Worm (Caenorhabditis elegans) whole organism, L4 larva: ENCODE results near the gene F49C12.9.

Source experiments
- egl-27 ChIP-seq: sonication (generic microtip); optimal IDR thresholded peaks from 3 replicates; lab custom pipeline; 2017; ENCODE audit warnings: missing biosample characterization, missing genetic modification reagents, missing genetic modification characterization
- jun-1 ChIP-seq: fragments of 150-350 bp; optimal IDR thresholded peaks from 2 replicates; lab custom pipeline; 2014; ENCODE audit warnings: missing biosample characterization, missing genetic modification reagents, missing genetic modification characterization
- lir-3 ChIP-seq: sonication (generic microtip); optimal IDR thresholded peaks from 2 replicates; lab custom pipeline; 2016; ENCODE audit warnings: mild to moderate bottlenecking, missing genetic modification characterization, missing compliant biosample characterization
- rbr-2 ChIP-seq: sonication (generic microtip); optimal IDR thresholded peaks from 2 replicates; lab custom pipeline; 2016; ENCODE audit warnings: missing genotype, missing genetic modification characterization, missing compliant biosample characterization

DNA sequence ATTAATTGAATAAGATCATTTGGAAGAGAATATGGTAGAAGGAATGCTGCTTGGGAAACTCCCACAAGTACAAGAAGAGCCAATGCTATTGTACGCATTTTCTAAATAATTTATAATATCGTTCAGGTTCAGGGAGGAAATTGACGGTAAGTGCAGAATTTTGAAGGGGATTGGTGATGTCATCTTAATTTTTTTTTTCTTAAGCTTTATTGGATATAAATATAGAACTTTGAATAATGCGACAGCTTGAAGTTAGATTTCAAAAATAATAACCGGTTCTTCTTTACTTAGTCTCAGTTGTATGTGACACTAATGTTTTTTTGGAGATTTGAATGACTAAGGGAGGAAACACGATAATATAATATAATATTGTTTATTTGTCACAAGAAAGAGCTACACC is 14.7 kb upstream of the F49C12.9 start, which contains the start of gene nspg-7.1:
- no peak for TF ChIP-seq lir-3
- TF ChIP-seq egl-27 (tag; lab: Kevin White, UChicago) = no peak
- TF ChIP-seq rbr-2 (tag; lab: Kevin White, UChicago) = no peak
- TF ChIP-seq jun-1 = no peak
